Fruit fly (Drosophila melanogaster): ENCODE measurements around the gene TwdlG.

TwdlG gene

DNA sequence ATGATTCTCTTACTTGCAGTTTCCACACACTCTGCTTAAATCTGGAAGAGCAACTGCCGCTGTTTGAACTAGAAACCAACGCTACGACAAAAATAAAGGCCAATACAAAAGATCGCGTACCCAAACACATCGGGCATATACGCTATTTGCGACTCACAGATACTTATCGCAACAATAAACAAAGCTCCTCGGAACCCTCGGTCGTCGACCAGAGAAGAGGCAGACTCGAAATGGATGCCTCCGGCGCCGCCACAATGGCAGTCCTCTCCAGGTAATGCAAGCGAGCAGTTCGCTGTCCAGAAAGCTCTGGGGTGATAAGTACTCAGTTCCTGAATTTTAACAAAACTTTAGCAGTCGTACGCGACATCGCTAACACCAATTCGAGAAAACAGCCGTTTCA lies 14.6 kb downstream of the TwdlG start:
- TF ChIP-seq trem (tag; optimal IDR thresholded peaks at IDR 0.05): no peak
- TF ChIP-seq eyg (GFP tag; optimal IDR thresholded peaks at IDR 0.05): no peak
- no peak for TF ChIP-seq Antp (GFP tag; optimal IDR thresholded peaks at IDR 0.05)
- no peak for TF ChIP-seq CG7372 (GFP tag; IDR thresholded peaks at IDR 0.05)
- TF ChIP-seq Rfx (GFP tag; IDR thresholded peaks at IDR 0.05): 0 out of 2 replicates have a peak, but pooled peaks have one; percentile 18
- no peak for TF ChIP-seq ssp (GFP tag; IDR thresholded peaks at IDR 0.05)
- TF ChIP-seq Med (GFP tag): peak; percentile 49
- no peak for TF ChIP-seq CHES-1-like (GFP tag; optimal IDR thresholded peaks at IDR 0.05)
- peak; percentile 20 for TF ChIP-seq nom (GFP tag; optimal IDR thresholded peaks at IDR 0.05)
- peak; percentile 76 for TF ChIP-seq CG3163 (GFP tag; optimal IDR thresholded peaks at IDR 0.05)
- TF ChIP-seq HLH4C (GFP tag; IDR thresholded peaks at IDR 0.05; ENCODE audit: partially characterized antibody): no peak
- peak; percentile 8 for TF ChIP-seq CG12769 (tag; optimal IDR thresholded peaks at IDR 0.05)
- no peak for TF ChIP-seq run (tag; optimal IDR thresholded peaks at IDR 0.05)
- TF ChIP-seq pan (optimal IDR thresholded peaks at IDR 0.05): no peak
- peak in 1 of 2 experiments; percentile 9 for TF ChIP-seq pan (GFP tag; optimal IDR thresholded peaks at IDR 0.05 in 1 of 2, IDR thresholded peaks at IDR 0.05 in 1 of 2)
- peak in 1 of 2 experiments; percentile 5 for TF ChIP-seq Trl (optimal IDR thresholded peaks at IDR 0.05)
- TF ChIP-seq Trl (GFP tag; optimal IDR thresholded peaks at IDR 0.05): no peak
- TF ChIP-seq Deaf1 (tag; optimal IDR thresholded peaks at IDR 0.05): peak; percentile 10
- TF ChIP-seq CG11560 (tag; IDR thresholded peaks at IDR 0.05): no peak
- TF ChIP-seq lov (optimal IDR thresholded peaks at IDR 0.05): no peak
- TF ChIP-seq lov (GFP tag; IDR thresholded peaks at IDR 0.05): no peak
- TF ChIP-seq Aef1 (GFP tag; IDR thresholded peaks at IDR 0.05): no peak
- peak; percentile 12; the same call in 1 of the 2 replicates for TF ChIP-seq CG13287 (GFP tag; IDR thresholded peaks at IDR 0.05; ENCODE audit: partially characterized antibody)
- peak; percentile 6 for TF ChIP-seq lbe (GFP tag; optimal IDR thresholded peaks at IDR 0.05)
- no peak for TF ChIP-seq CG15696 (tag; optimal IDR thresholded peaks at IDR 0.05)
- TF ChIP-seq hth (optimal IDR thresholded peaks at IDR 0.05): no peak
- TF ChIP-seq Gug (GFP tag; IDR thresholded peaks at IDR 0.05): no peak

DNA sequence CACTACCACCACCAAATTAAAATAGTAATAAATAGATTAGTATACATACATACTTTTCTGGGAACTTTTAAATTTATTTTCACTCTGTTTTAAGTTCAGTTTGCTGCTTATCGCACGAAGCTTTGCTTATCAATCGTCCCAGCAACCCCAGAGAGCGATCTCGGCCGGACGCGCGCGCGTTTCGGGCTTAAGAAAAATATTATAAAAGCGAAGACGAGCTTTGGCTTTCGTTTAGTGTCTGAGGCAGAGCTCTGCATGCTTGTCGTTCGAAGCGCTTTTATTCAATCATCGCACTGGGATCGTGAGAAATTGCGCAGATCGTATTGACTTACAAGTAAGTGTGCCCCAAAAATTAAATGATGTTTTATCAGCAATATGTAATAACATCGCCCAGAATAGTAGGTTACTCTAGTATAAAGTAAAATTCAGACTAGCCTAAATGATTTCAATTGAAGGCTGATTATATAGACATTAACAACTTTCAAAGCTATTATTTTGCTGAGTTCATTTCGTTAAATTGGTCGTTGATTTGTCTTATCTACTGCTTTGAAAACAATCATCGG lies 16.1 kb downstream of the TwdlG start, which contains the start of gene Gel:
Gel (plus strand) TSS at position 227 of the 563 bp plus-strand sequence.
- TF ChIP-seq gce (GFP tag; IDR thresholded peaks at IDR 0.05) (no peak), CG34376 (GFP tag; optimal IDR thresholded peaks at IDR 0.05) (peak; percentile 88), CG8765 (GFP tag; IDR thresholded peaks at IDR 0.05) (no peak), Adf1 (GFP tag; IDR thresholded peaks at IDR 0.05) (no peak), chinmo (GFP tag; IDR thresholded peaks at IDR 0.05; ENCODE audit: partially characterized antibody) (0 out of 4 replicates have a peak, but pooled peaks have one; percentile 28), Med (GFP tag) (peak; percentile 38), Pdp1 (GFP tag; optimal IDR thresholded peaks at IDR 0.05) (peak in 1 of 2 experiments; percentile 48), CG10543 (GFP tag; optimal IDR thresholded peaks at IDR 0.05) (peak; percentile 3), CG9817 (tag; optimal IDR thresholded peaks at IDR 0.05) (no peak), Doc2 (GFP tag; IDR thresholded peaks at IDR 0.05) (no peak), phol (tag; optimal IDR thresholded peaks at IDR 0.05) (no peak), Hr39 (optimal IDR thresholded peaks at IDR 0.05) (peak; percentile 90), Bgb (GFP tag; IDR thresholded peaks at IDR 0.05; ENCODE audit: partially characterized antibody) (0 out of 2 replicates have a peak, but pooled peaks have one; percentile 18), esg (GFP tag; conservative IDR thresholded peaks at IDR 0.05) (no peak), trh (GFP tag; optimal IDR thresholded peaks at IDR 0.05) (no peak), Deaf1 (tag; optimal IDR thresholded peaks at IDR 0.05) (peak; percentile 65), sug (tag; optimal IDR thresholded peaks at IDR 0.05) (peak; percentile 46), CG13624 (GFP tag; optimal IDR thresholded peaks at IDR 0.05) (peak; percentile 7), fru (optimal IDR thresholded peaks at IDR 0.05) (no peak), otp (GFP tag; IDR thresholded peaks at IDR 0.05) (no peak), Ravus (GFP tag; IDR thresholded peaks at IDR 0.05) (no peak), CG15073 (GFP tag; optimal IDR thresholded peaks at IDR 0.05) (no peak)

Data from whole organism, embryonic.